Fruit fly (Drosophila melanogaster) whole organism, pupa: ENCODE data around the gene CG15742.

Source experiments
- CG10348 ChIP-seq: fragments of 200-800 bp; sonication (Bioruptor generic); IDR thresholded peaks from 2 replicates; pipeline ENCODE4 v1.3.6; 2022; ENCODE audit warnings: missing biosample characterization, missing genetic modification characterization
- CG12605 ChIP-seq: fragments of 200-800 bp; sonication (Bioruptor generic); IDR thresholded peaks from 2 replicates; pipeline ENCODE4 v1.3.6; 2022; ENCODE audit warnings: missing biosample characterization, missing genetic modification characterization
- CG13204 ChIP-seq: fragments of 200-800 bp; sonication (Bioruptor generic); optimal IDR thresholded peaks from 2 replicates; lab custom pipeline; 2018; ENCODE audit warnings: missing biosample characterization, mild to moderate bottlenecking, missing genetic modification characterization, moderate library complexity
- CG17806 ChIP-seq: fragments of 200-800 bp; sonication (Bioruptor generic); optimal IDR thresholded peaks from 2 replicates; lab custom pipeline; 2018; ENCODE audit warnings: missing biosample characterization, mild to moderate bottlenecking, missing genetic modification characterization, moderate library complexity
- CG4496 ChIP-seq: fragments of 200-800 bp; sonication (Bioruptor generic); IDR thresholded peaks from 3 replicates; pipeline ENCODE4 v1.3.6; 2022; ENCODE audit warnings: missing biosample characterization, missing genetic modification characterization
- CG9948 ChIP-seq: fragments of 200-800 bp; sonication (Bioruptor generic); optimal IDR thresholded peaks from 2 replicates; lab custom pipeline; 2018; ENCODE audit warnings: missing biosample characterization, mild to moderate bottlenecking, missing genetic modification characterization, moderate library complexity
- D1 ChIP-seq: fragments of 200-800 bp; sonication (Bioruptor generic); optimal IDR thresholded peaks from 2 replicates; lab custom pipeline; 2018; ENCODE audit warnings: missing biosample characterization, mild to moderate bottlenecking, missing genetic modification characterization, moderate library complexity
- EcR ChIP-seq: fragments of 200-800 bp; sonication (Bioruptor generic); optimal IDR thresholded peaks from 3 replicates; lab custom pipeline; 2019; ENCODE audit warnings: missing biosample characterization, missing genetic modification characterization, mild to moderate bottlenecking, moderate library complexity, missing genetic modification reagents
- Pif1A ChIP-seq: fragments of 200-800 bp; sonication (Bioruptor generic); optimal IDR thresholded peaks from 3 replicates; lab custom pipeline; 2016; ENCODE audit warnings: missing biosample characterization, missing genetic modification characterization
- Pif1B ChIP-seq: fragments of 200-800 bp; sonication (Bioruptor generic); optimal IDR thresholded peaks from 3 replicates; lab custom pipeline; 2016; ENCODE audit warnings: missing biosample characterization, missing genetic modification characterization
- Snoo ChIP-seq: fragments of 200-800 bp; sonication (Bioruptor generic); optimal IDR thresholded peaks from 3 replicates; lab custom pipeline; 2017; ENCODE audit warnings: missing biosample characterization, mild to moderate bottlenecking, missing genetic modification characterization, inconsistent platforms
- fd96Ca ChIP-seq: fragments of 200-800 bp; sonication (Bioruptor generic); IDR thresholded peaks from 3 replicates; pipeline ENCODE4 v1.3.6; 2022; ENCODE audit warnings: missing biosample characterization, missing genetic modification characterization
- gl ChIP-seq: fragments of 200-800 bp; sonication (Bioruptor generic); optimal IDR thresholded peaks from 2 replicates; lab custom pipeline; 2018; ENCODE audit warnings: missing biosample characterization, mild to moderate bottlenecking, missing genetic modification characterization
- rn ChIP-seq: fragments of 200-800 bp; sonication (Bioruptor generic); IDR thresholded peaks from 2 replicates; pipeline ENCODE4 v1.3.6; 2022; ENCODE audit warnings: missing biosample characterization, missing genetic modification characterization

- TF ChIP-seq CG12605 (GFP tag; lab: Robert Waterston, UW) (no peak), CG13204 (GFP tag; lab: Kevin White, UChicago) (no peak), EcR (no peak), rn (GFP tag; lab: Robert Waterston, UW) (no peak), CG10348 (GFP tag; lab: Robert Waterston, UW) (no peak), gl (tag; lab: Kevin White, UChicago) (no peak), Snoo (tag; lab: Kevin White, UChicago) (no peak), Pif1B (no peak), fd96Ca (0 out of 3 replicates have a peak, but pooled peaks have one; percentile 27), CG4496 (GFP tag; lab: Robert Waterston, UW) (peak; percentile 36; the same call in 1 of the 3 replicates), D1 (tag; lab: Kevin White, UChicago) (no peak), Pif1A (GFP tag; lab: Kevin White, UChicago) (no peak), CG17806 (tag; lab: Kevin White, UChicago) (no peak), CG9948 (tag; lab: Kevin White, UChicago) (no peak)
These were observed 36.5 kb downstream of the CG15742 start for dm6 chrX:13221835-13222234.
